Worm (Caenorhabditis elegans) whole organism, L4/young adult: ENCODE data around the gene F55G7.5.

ENCODE experiments used
- dao-5 ChIP-seq: sonication (generic microtip); optimal IDR thresholded peaks from 2 replicates; lab custom pipeline; 2016; ENCODE audit warnings: missing genotype, missing genetic modification characterization, moderate library complexity, missing compliant biosample characterization
- him-1 ChIP-seq: sonication (generic microtip); optimal IDR thresholded peaks from 2 replicates; lab custom pipeline; 2016; ENCODE audit warnings: missing genotype, missing genetic modification reagents, missing genetic modification characterization, missing compliant biosample characterization

ce11 chrX:11925243-11925642 lies 13.5 kb downstream of the F55G7.5 start:
- TF ChIP-seq him-1 (tag; lab: Kevin White, UChicago) = no peak
- no peak for TF ChIP-seq dao-5
